Fruit fly (Drosophila melanogaster) whole organism, embryonic: Measurements from ENCODE around the gene tau.

Experiments used
- ATbp ChIP-seq: fragments of 200-800 bp; sonication (Bioruptor generic); optimal IDR thresholded peaks from 2 replicates; lab custom pipeline; 2017; ENCODE audit warnings: missing biosample characterization, mild to moderate bottlenecking, missing genetic modification characterization, missing genetic modification reagents
- Antp ChIP-seq: fragments of 200-800 bp; sonication (Bioruptor generic); optimal IDR thresholded peaks from 3 replicates; lab custom pipeline; 2016; ENCODE audit warnings: missing biosample characterization, missing genetic modification characterization
- Blimp-1 ChIP-seq: fragments of 200-800 bp; sonication (Bioruptor generic); optimal IDR thresholded peaks from 3 replicates; lab custom pipeline; 2018; ENCODE audit warnings: missing biosample characterization, missing genetic modification characterization, mild to moderate bottlenecking, moderate library complexity, missing genetic modification reagents
- CG10321 ChIP-seq: fragments of 200-800 bp; sonication (Bioruptor generic); IDR thresholded peaks from 2 replicates; pipeline ENCODE4 v1.3.6; 2022; ENCODE audit warnings: missing biosample characterization, missing genetic modification characterization
- CG11247 ChIP-seq: fragments of 200-800 bp; sonication (Bioruptor generic); IDR thresholded peaks from 2 replicates; pipeline ENCODE4 v1.3.6; 2022; ENCODE audit warnings: missing biosample characterization, missing genetic modification characterization
- CG11398 ChIP-seq: fragments of 200-800 bp; sonication (Bioruptor generic); optimal IDR thresholded peaks from 2 replicates; lab custom pipeline; 2016; ENCODE audit warnings: missing biosample characterization, missing genetic modification characterization
- CG12236 ChIP-seq: fragments of 200-800 bp; sonication (Bioruptor generic); optimal IDR thresholded peaks from 2 replicates; lab custom pipeline; 2016; ENCODE audit warnings: missing biosample characterization, missing genetic modification characterization
- CG13296 ChIP-seq: fragments of 200-800 bp; sonication (Bioruptor generic); optimal IDR thresholded peaks from 3 replicates; lab custom pipeline; 2018; ENCODE audit warnings: missing biosample characterization, mild to moderate bottlenecking, missing genetic modification characterization
- CG13424 ChIP-seq: fragments of 200-800 bp; sonication (Bioruptor generic); optimal IDR thresholded peaks from 2 replicates; lab custom pipeline; 2019; ENCODE audit warnings: missing biosample characterization, mild to moderate bottlenecking, missing genetic modification characterization, moderate library complexity
- CG14014 ChIP-seq: fragments of 200-800 bp; sonication (Bioruptor generic); IDR thresholded peaks from 2 replicates; pipeline ENCODE4 v1.3.6; 2022; ENCODE audit warnings: missing biosample characterization, missing genetic modification characterization
- CG16815 ChIP-seq: fragments of 200-800 bp; sonication (Bioruptor generic); optimal IDR thresholded peaks from 3 replicates; lab custom pipeline; 2017; ENCODE audit warnings: missing biosample characterization, mild to moderate bottlenecking, missing genetic modification characterization
- CG17568 ChIP-seq: fragments of 200-800 bp; sonication (Bioruptor generic); optimal IDR thresholded peaks from 2 replicates; lab custom pipeline; 2018; ENCODE audit warnings: missing biosample characterization, mild to moderate bottlenecking, missing genetic modification characterization, moderate library complexity
- CG34224 ChIP-seq: fragments of 200-800 bp; sonication (Bioruptor generic); IDR thresholded peaks from 3 replicates; pipeline ENCODE4 v1.3.6; 2022; ENCODE audit warnings: missing biosample characterization, missing genetic modification characterization; ENCODE audit not compliant: partially characterized antibody
- CG42726 ChIP-seq: fragments of 200-800 bp; sonication (Bioruptor generic); IDR thresholded peaks from 2 replicates; pipeline ENCODE4 v1.3.6; 2022; ENCODE audit warnings: missing biosample characterization, missing genetic modification characterization; ENCODE audit not compliant: partially characterized antibody
- CG9817 ChIP-seq: fragments of 200-800 bp; sonication (Bioruptor generic); optimal IDR thresholded peaks from 2 replicates; lab custom pipeline; 2018; ENCODE audit warnings: missing biosample characterization, mild to moderate bottlenecking, missing genetic modification characterization, moderate library complexity
- Chrac-16 ChIP-seq: fragments of 200-800 bp; sonication (Bioruptor generic); optimal IDR thresholded peaks from 3 replicates; lab custom pipeline; 2016; ENCODE audit warnings: missing biosample characterization, missing genetic modification characterization
- CoRest ChIP-seq: fragments of 200-800 bp; sonication (Bioruptor generic); optimal IDR thresholded peaks from 3 replicates; lab custom pipeline; 2018; ENCODE audit warnings: missing biosample characterization, mild to moderate bottlenecking, missing genetic modification characterization, moderate library complexity
- Dbx ChIP-seq: fragments of 200-800 bp; sonication (Bioruptor generic); IDR thresholded peaks from 3 replicates; pipeline ENCODE4 v1.3.6; 2022; ENCODE audit warnings: missing biosample characterization, missing genetic modification characterization
- Doc2 ChIP-seq: fragments of 200-800 bp; sonication (Bioruptor generic); IDR thresholded peaks from 2 replicates; pipeline ENCODE4 v1.3.6; 2022; ENCODE audit warnings: missing biosample characterization, missing genetic modification characterization
- E2f1 ChIP-seq: fragments of 200-800 bp; sonication (Bioruptor generic); IDR thresholded peaks from 2 replicates; pipeline ENCODE4 v1.3.6; 2022; ENCODE audit warnings: missing biosample characterization, missing genetic modification characterization
- Ets65A ChIP-seq: fragments of 200-800 bp; sonication (Bioruptor generic); peaks from one replicate; lab custom pipeline; 2016; ENCODE audit warnings: missing biosample characterization, missing genetic modification characterization
- GATAe ChIP-seq: fragments of 200-800 bp; sonication (Bioruptor generic); conservative IDR thresholded peaks from 2 replicates; pipeline ENCODE4 v1.3.6; 2022; ENCODE audit warnings: missing biosample characterization, missing genetic modification characterization
- HHEX ChIP-seq: fragments of 200-800 bp; sonication (Bioruptor generic); optimal IDR thresholded peaks from 3 replicates; lab custom pipeline; 2017; ENCODE audit warnings: missing biosample characterization, mild to moderate bottlenecking, missing genetic modification characterization, missing genetic modification reagents
- Hey ChIP-seq: fragments of 200-800 bp; sonication (Bioruptor generic); optimal IDR thresholded peaks from 3 replicates; lab custom pipeline; 2018; ENCODE audit warnings: missing biosample characterization, mild to moderate bottlenecking, missing genetic modification characterization
- HmgZ ChIP-seq: fragments of 200-800 bp; sonication (Bioruptor generic); optimal IDR thresholded peaks from 2 replicates; lab custom pipeline; 2018; ENCODE audit warnings: missing biosample characterization, mild to moderate bottlenecking, missing genetic modification characterization
- Hmr ChIP-seq: fragments of 200-800 bp; sonication (Bioruptor generic); optimal IDR thresholded peaks from 3 replicates; lab custom pipeline; 2017; ENCODE audit warnings: mild to moderate bottlenecking, missing biosample characterization, missing genetic modification reagents, missing genetic modification characterization
- Jarid2 ChIP-seq: fragments of 200-800 bp; sonication (Bioruptor generic); optimal IDR thresholded peaks from 3 replicates; lab custom pipeline; 2017; ENCODE audit warnings: mild to moderate bottlenecking, missing biosample characterization, missing genetic modification reagents, missing genetic modification characterization
- MTF-1 ChIP-seq: fragments of 200-800 bp; sonication (Bioruptor generic); optimal IDR thresholded peaks from 2 replicates; lab custom pipeline; 2018; ENCODE audit warnings: missing biosample characterization, mild to moderate bottlenecking, missing genetic modification characterization, borderline replicate concordance
- Med ChIP-seq: fragments of 200-800 bp; sonication (Bioruptor generic); peaks from one replicate; lab custom pipeline; 2016; ENCODE audit warnings: missing biosample characterization, missing genetic modification characterization, mild to moderate bottlenecking, inconsistent platforms, moderate library complexity
- Nf-YB ChIP-seq: fragments of 200-800 bp; sonication (Bioruptor generic); optimal IDR thresholded peaks from 3 replicates; lab custom pipeline; 2019; ENCODE audit warnings: missing biosample characterization, mild to moderate bottlenecking, missing genetic modification characterization, moderate library complexity
- Optix ChIP-seq: fragments of 200-800 bp; sonication (Bioruptor generic); IDR thresholded peaks from 3 replicates; pipeline ENCODE4 v1.3.6; 2022; ENCODE audit warnings: missing biosample characterization, missing genetic modification characterization
- PHDP ChIP-seq: fragments of 200-800 bp; sonication (Bioruptor generic); optimal IDR thresholded peaks from 3 replicates; lab custom pipeline; 2018; ENCODE audit warnings: missing biosample characterization, mild to moderate bottlenecking, missing genetic modification characterization, moderate library complexity
- Ptx1 ChIP-seq: fragments of 200-800 bp; sonication (Bioruptor generic); IDR thresholded peaks from 2 replicates; pipeline ENCODE4 v1.3.6; 2022; ENCODE audit warnings: missing biosample characterization, missing genetic modification characterization
- Six4 ChIP-seq: fragments of 200-800 bp; sonication (Bioruptor generic); optimal IDR thresholded peaks from 2 replicates; lab custom pipeline; 2016; ENCODE audit warnings: missing biosample characterization, missing genetic modification characterization
- Sox102F ChIP-seq: fragments of 200-800 bp; sonication (Bioruptor generic); optimal IDR thresholded peaks from 2 replicates; lab custom pipeline; 2018; ENCODE audit warnings: missing biosample characterization, mild to moderate bottlenecking, missing genetic modification characterization, moderate library complexity
- ftz-f1 ChIP-seq: fragments of 200-800 bp; sonication (Bioruptor generic); optimal IDR thresholded peaks from 2 replicates; lab custom pipeline; 2016; ENCODE audit warnings: missing biosample characterization, missing genetic modification characterization
- gfzf ChIP-seq: fragments of 200-800 bp; sonication (Bioruptor generic); optimal IDR thresholded peaks from 2 replicates; lab custom pipeline; 2016; ENCODE audit warnings: missing biosample characterization, mild to moderate bottlenecking, missing genetic modification characterization, moderate library complexity
- insv ChIP-seq, 2 experiments: fragments of 200-800 bp; sonication (Bioruptor generic); optimal IDR thresholded peaks; 3 replicates each; lab custom pipeline; 2016 to 2018; ENCODE audit warnings: missing biosample characterization in 2 of 2, missing genetic modification characterization in 2 of 2
- ken ChIP-seq: fragments of 200-800 bp; sonication (Bioruptor generic); IDR thresholded peaks from 3 replicates; pipeline ENCODE4 v1.3.6; 2022; ENCODE audit warnings: missing biosample characterization, missing genetic modification characterization
- lbe ChIP-seq: fragments of 200-800 bp; sonication (Bioruptor generic); optimal IDR thresholded peaks from 2 replicates; lab custom pipeline; 2016; ENCODE audit warnings: missing biosample characterization, mild to moderate bottlenecking, missing genetic modification characterization
- pho ChIP-seq: fragments of 200-800 bp; sonication (Bioruptor generic); optimal IDR thresholded peaks from 2 replicates; lab custom pipeline; 2016; ENCODE audit warnings: missing biosample characterization, missing genetic modification characterization
- ranshi ChIP-seq: fragments of 200-800 bp; sonication (Bioruptor generic); IDR thresholded peaks from 2 replicates; pipeline ENCODE4 v1.3.6; 2022; ENCODE audit warnings: missing biosample characterization, missing genetic modification characterization
- row ChIP-seq: fragments of 200-800 bp; sonication (Bioruptor generic); IDR thresholded peaks from 3 replicates; pipeline ENCODE4 v1.3.6; 2022; ENCODE audit warnings: missing biosample characterization, missing genetic modification characterization
- sima ChIP-seq: fragments of 200-800 bp; sonication (Bioruptor generic); optimal IDR thresholded peaks from 2 replicates; lab custom pipeline; 2016; ENCODE audit warnings: missing biosample characterization, missing genetic modification characterization
- so ChIP-seq: fragments of 200-800 bp; sonication (Bioruptor generic); IDR thresholded peaks from 3 replicates; pipeline ENCODE4 v1.3.6; 2022; ENCODE audit warnings: missing biosample characterization, missing genetic modification characterization
- stc ChIP-seq: fragments of 200-800 bp; sonication (Bioruptor generic); IDR thresholded peaks from 2 replicates; pipeline ENCODE4 v1.3.6; 2022; ENCODE audit warnings: missing biosample characterization, missing genetic modification characterization
- trem ChIP-seq: fragments of 200-800 bp; optimal IDR thresholded peaks from 3 replicates; lab custom pipeline; 2019; ENCODE audit warnings: missing biosample characterization, mild to moderate bottlenecking, missing genetic modification characterization, moderate library complexity
- zfh1 ChIP-seq: fragments of 200-800 bp; sonication (Bioruptor generic); IDR thresholded peaks from 3 replicates; pipeline ENCODE4 v1.3.6; 2022; ENCODE audit warnings: missing biosample characterization, missing genetic modification characterization

The tau gene

dm6 chr3R:27621861-27622260 lies 34.9 kb downstream of the tau start (continued):
- TF ChIP-seq CG13424 (tag; lab: Kevin White, UChicago) (peak; percentile 32), Ptx1 (GFP tag; lab: Robert Waterston, UW) (0 out of 2 replicates have a peak, but pooled peaks have one; percentile 19), CoRest (tag; lab: Kevin White, UChicago) (peak; percentile 11), ranshi (GFP tag; lab: Robert Waterston, UW) (0 out of 2 replicates have a peak, but pooled peaks have one; percentile 36), PHDP (tag; lab: Kevin White, UChicago) (peak; percentile 21), Dbx (GFP tag; lab: Robert Waterston, UW) (0 out of 3 replicates have a peak, but pooled peaks have one; percentile 24), E2f1 (0 out of 2 replicates have a peak, but pooled peaks have one; percentile 23), Hmr (peak; percentile 46), Blimp-1 (peak; percentile 36), Ets65A (GFP tag; lab: Kevin White, UChicago) (peak; percentile 68)

- TF ChIP-seq Hey (tag; lab: Kevin White, UChicago) (peak; percentile 99), Med (peak; percentile 31), so (GFP tag; lab: Robert Waterston, UW) (no peak), Antp (GFP tag; lab: Kevin White, UChicago) (peak; percentile 17), trem (tag; lab: Kevin White, UChicago) (no peak), Six4 (no peak), zfh1 (0 out of 3 replicates have a peak, but pooled peaks have one; percentile 14), row (GFP tag; lab: Robert Waterston, UW) (0 out of 3 replicates have a peak, but pooled peaks have one; percentile 15), CG34224 (GFP tag; lab: Robert Waterston, UW) (no peak)
- TF ChIP-seq, all 482 proteins: peak for 5
These were observed 40.3 kb downstream of the tau start for dm6 chr3R:27616493-27616892.

DNA sequence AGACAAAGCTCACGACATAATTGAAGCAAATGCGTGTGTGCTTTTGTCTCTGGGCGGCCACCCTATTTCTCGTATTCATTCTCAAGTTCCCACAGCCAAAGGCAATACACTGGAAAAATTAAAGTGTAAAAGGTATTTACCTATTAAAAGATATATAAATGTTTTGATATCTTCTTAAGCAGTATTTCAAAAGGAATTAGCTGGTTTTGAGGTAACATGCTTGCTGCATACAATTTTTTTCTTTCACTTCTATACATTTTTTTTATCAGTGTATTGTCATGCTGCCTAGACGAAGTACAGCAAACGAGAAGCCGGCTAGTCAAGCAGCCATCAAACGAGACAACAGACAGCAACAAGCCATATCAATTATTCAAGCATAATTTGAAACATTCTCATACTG lies 43.0 kb downstream of the tau start:
- TF ChIP-seq lbe (GFP tag; lab: Kevin White, UChicago) (no peak), CG13296 (GFP tag; lab: Kevin White, UChicago) (peak; percentile 25), Jarid2 (GFP tag; lab: Kevin White, UChicago) (no peak), Optix (GFP tag; lab: Robert Waterston, UW) (no peak), CG11247 (GFP tag; lab: Robert Waterston, UW) (no peak), pho (no peak), CG9817 (tag; lab: Kevin White, UChicago) (no peak), ftz-f1 (GFP tag; lab: Kevin White, UChicago) (no peak), CG17568 (no peak), CG42726 (GFP tag; lab: Robert Waterston, UW) (no peak), Chrac-16 (no peak), GATAe (GFP tag; lab: Robert Waterston, UW) (no peak), HHEX (no peak), Sox102F (GFP tag; lab: Kevin White, UChicago) (peak; percentile 11), CG12236 (GFP tag; lab: Kevin White, UChicago) (no peak), Six4 (no peak), Nf-YB (no peak), gfzf (GFP tag; lab: Kevin White, UChicago) (no peak), CG14014 (GFP tag; lab: Robert Waterston, UW) (0 out of 2 replicates have a peak, but pooled peaks have one; percentile 31), ATbp (no peak), Doc2 (no peak), stc (no peak), ken (no peak), MTF-1 (no peak), PHDP (tag; lab: Kevin White, UChicago) (no peak), CG16815 (no peak), insv (GFP tag; optimal IDR thresholded peaks at IDR 0.05; lab: Kevin White, UChicago) (no peak), sima (GFP tag; lab: Kevin White, UChicago) (no peak), HmgZ (tag; lab: Kevin White, UChicago) (no peak), CG10321 (GFP tag; lab: Robert Waterston, UW) (no peak), CG11398 (GFP tag; lab: Kevin White, UChicago) (no peak)
